Fruit fly (Drosophila melanogaster): ENCODE results near the gene hng3.
A peak's percentile ranks its signal among the peaks of the same experiment; 100 is the strongest.

The hng3 gene

DNA sequence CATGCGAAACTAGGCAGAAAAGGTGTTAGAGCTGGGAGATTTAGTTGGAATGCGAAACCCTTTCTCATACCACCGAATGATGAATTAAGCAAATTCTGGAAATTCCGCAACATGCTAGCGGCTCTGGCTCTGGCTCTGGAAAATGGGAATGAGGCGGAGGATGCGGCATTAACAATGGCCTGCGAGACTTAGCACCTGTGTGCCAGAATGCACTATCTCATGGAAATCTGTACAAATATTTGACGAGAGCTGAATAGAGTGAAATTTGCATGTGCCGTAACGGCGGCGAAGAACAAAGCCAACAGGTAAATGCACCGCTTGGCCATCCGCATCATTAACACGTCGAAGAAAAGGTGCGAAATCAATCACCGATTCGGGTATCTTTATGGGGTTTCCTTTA is 20.0 kb downstream of the hng3 start:
- TF ChIP-seq CG17802 (tag; optimal IDR thresholded peaks at IDR 0.05) = no peak
- TF ChIP-seq CG11723 (GFP tag; optimal IDR thresholded peaks at IDR 0.05) = no peak
- TF ChIP-seq CG15479 (GFP tag; optimal IDR thresholded peaks at IDR 0.05) = peak; percentile 58
- peak; percentile 34; the same call in 1 of the 2 replicates for TF ChIP-seq gt (GFP tag; IDR thresholded peaks at IDR 0.05)
- TF ChIP-seq twi (tag; optimal IDR thresholded peaks at IDR 0.05) = peak; percentile 35
- TF ChIP-seq zen (tag; optimal IDR thresholded peaks at IDR 0.05) = peak; percentile 83
- no peak for TF ChIP-seq HLHmδ (GFP tag; optimal IDR thresholded peaks at IDR 0.05)
- TF ChIP-seq otp (GFP tag; IDR thresholded peaks at IDR 0.05) = 0 out of 3 replicates have a peak, but pooled peaks have one; percentile 15
- peak in 1 of 2 experiments; percentile 97 for TF ChIP-seq tll (GFP tag; optimal IDR thresholded peaks at IDR 0.05)

DNA sequence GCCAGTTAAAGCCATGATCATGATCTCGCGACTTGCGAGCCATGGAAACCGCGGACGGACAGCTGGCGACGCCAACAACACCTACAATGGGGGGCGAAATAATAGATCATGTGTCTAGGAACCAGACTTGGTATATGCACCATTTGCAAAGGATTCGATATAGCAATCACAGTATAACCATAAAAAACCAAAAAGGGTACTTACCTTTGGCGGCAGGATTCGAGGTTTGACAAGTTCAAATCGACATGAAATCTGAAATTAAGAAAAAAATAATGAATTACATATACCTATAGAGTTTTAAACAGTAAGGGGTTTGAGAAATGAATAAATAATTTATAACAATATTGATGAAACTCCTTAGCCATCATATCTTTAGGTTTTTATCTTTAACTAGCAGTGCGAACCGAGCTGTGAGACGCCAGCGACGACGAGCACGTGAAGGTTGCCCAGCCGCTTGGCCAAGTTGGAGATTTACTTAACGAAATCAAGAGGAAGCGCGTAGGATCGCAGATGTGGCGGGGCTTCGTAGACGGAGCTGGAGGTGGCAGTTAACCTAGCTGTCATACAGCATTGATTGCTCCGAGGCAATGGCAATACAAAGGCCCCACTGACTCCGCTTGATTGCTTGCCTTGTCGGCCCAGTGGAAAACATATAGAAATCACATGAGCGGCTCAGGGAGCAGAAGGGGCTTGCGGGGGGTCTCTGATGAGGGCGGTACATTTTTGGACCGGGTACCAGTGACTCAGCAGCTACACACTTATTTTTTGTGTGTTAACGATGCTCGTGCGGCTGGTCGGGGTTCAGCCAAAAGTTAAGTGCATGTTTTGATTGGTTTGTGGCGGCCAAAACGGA is 21.2 kb downstream of the hng3 start:
- 0 out of 3 replicates have a peak, but pooled peaks have one; percentile 29 for TF ChIP-seq so (GFP tag; IDR thresholded peaks at IDR 0.05)
- no peak for TF ChIP-seq CG11085 (GFP tag; IDR thresholded peaks at IDR 0.05)
- TF ChIP-seq CG2875 (GFP tag; optimal IDR thresholded peaks at IDR 0.05) = no peak
- TF ChIP-seq Ptx1 (GFP tag; IDR thresholded peaks at IDR 0.05) = peak; percentile 31; the same call in 1 of the 2 replicates
- TF ChIP-seq Sin3A (optimal IDR thresholded peaks at IDR 0.05) = no peak
- TF ChIP-seq NfI (GFP tag; optimal IDR thresholded peaks at IDR 0.05) = no peak
- no peak for TF ChIP-seq CG13624 (GFP tag; optimal IDR thresholded peaks at IDR 0.05)
- no peak for TF ChIP-seq unc-4 (GFP tag; IDR thresholded peaks at IDR 0.05; ENCODE audit: partially characterized antibody)
- no peak for TF ChIP-seq nom (GFP tag; optimal IDR thresholded peaks at IDR 0.05)
- no peak for TF ChIP-seq CG3995 (GFP tag; optimal IDR thresholded peaks at IDR 0.05)
- TF ChIP-seq D (optimal IDR thresholded peaks at IDR 0.05) = peak; percentile 25
- peak; percentile 27 for TF ChIP-seq D (GFP tag; optimal IDR thresholded peaks at IDR 0.05)
- TF ChIP-seq Doc3 (GFP tag; IDR thresholded peaks at IDR 0.05; ENCODE audit: partially characterized antibody) = no peak
- no peak for TF ChIP-seq kah (GFP tag; optimal IDR thresholded peaks at IDR 0.05)
- TF ChIP-seq onecut (GFP tag; IDR thresholded peaks at IDR 0.05) = peak; percentile 34
- no peak for TF ChIP-seq CG16813 (GFP tag; IDR thresholded peaks at IDR 0.05; ENCODE audit: partially characterized antibody)
- peak; percentile 62 for TF ChIP-seq CG31441 (GFP tag; IDR thresholded peaks at IDR 0.05)
- TF ChIP-seq cad (GFP tag; optimal IDR thresholded peaks at IDR 0.05) = no peak
- TF ChIP-seq Blimp-1 (GFP tag; optimal IDR thresholded peaks at IDR 0.05) = no peak
- TF ChIP-seq Nf-YA (GFP tag; IDR thresholded peaks at IDR 0.05) = no peak
- TF ChIP-seq tin (GFP tag; optimal IDR thresholded peaks at IDR 0.05) = no peak
- peak; percentile 12 for TF ChIP-seq Camta (GFP tag; optimal IDR thresholded peaks at IDR 0.05)
- TF ChIP-seq Spps (tag; optimal IDR thresholded peaks at IDR 0.05) = no peak
- TF ChIP-seq salm (tag; optimal IDR thresholded peaks at IDR 0.05) = no peak
- no peak for TF ChIP-seq ranshi (GFP tag; IDR thresholded peaks at IDR 0.05)
- no peak for TF ChIP-seq CG10274 (GFP tag; optimal IDR thresholded peaks at IDR 0.05)
- TF ChIP-seq Lim3 (GFP tag; IDR thresholded peaks at IDR 0.05) = no peak
- peak; percentile 6 to 66 for TF ChIP-seq bsh (GFP tag; optimal IDR thresholded peaks at IDR 0.05)
- TF ChIP-seq dmrt11E (tag; optimal IDR thresholded peaks at IDR 0.05) = peak; percentile 21
- TF ChIP-seq Awh (GFP tag; IDR thresholded peaks at IDR 0.05) = peak; percentile 66; the same call in 1 of the 2 replicates
- TF ChIP-seq Max (GFP tag; optimal IDR thresholded peaks at IDR 0.05) = no peak
- TF ChIP-seq CG12155 (GFP tag; optimal IDR thresholded peaks at IDR 0.05) = no peak
- TF ChIP-seq tap (tag; optimal IDR thresholded peaks at IDR 0.05) = no peak
- TF ChIP-seq CG4282 (GFP tag; optimal IDR thresholded peaks at IDR 0.05) = no peak
- TF ChIP-seq her (GFP tag; optimal IDR thresholded peaks at IDR 0.05) = no peak
- TF ChIP-seq CG1529 (GFP tag; optimal IDR thresholded peaks at IDR 0.05) = no peak
- no peak for TF ChIP-seq CG9876 (GFP tag; optimal IDR thresholded peaks at IDR 0.05)
- TF ChIP-seq Dref (GFP tag; IDR thresholded peaks at IDR 0.05) = no peak
- no peak for TF ChIP-seq wor (GFP tag; IDR thresholded peaks at IDR 0.05)

Data from whole organism, embryonic.